In genomic region chr2L:21676556-21676955, dm6 we compare ENCODE assay signal across 4 fruit fly cellular contexts.
TF ChIP-seq lines count a peak whose summit lies in the region.

No protein-coding gene starts in this region.

- no peak for TF ChIP-seq CTCF in whole organism, embryonic (GFP tag; optimal IDR thresholded peaks at IDR 0.05; lab: Kevin White, UChicago)

TF ChIP-seq in whole organism, adult, 20 proteins besides CTCF, POLR2A, EP300 and RAD21:
- TF ChIP-seq Crg-1 (GFP tag; optimal IDR thresholded peaks at IDR 0.05; lab: Kevin White, UChicago) = peak; percentile 6
- TF ChIP-seq tj (GFP tag; optimal IDR thresholded peaks at IDR 0.05; lab: Kevin White, UChicago) = no peak
- peak; percentile 11 for TF ChIP-seq bab1 (GFP tag; optimal IDR thresholded peaks at IDR 0.05; lab: Kevin White, UChicago)
- peak; percentile 81 for TF ChIP-seq pad (GFP tag; optimal IDR thresholded peaks at IDR 0.05; lab: Kevin White, UChicago)
- peak; percentile 5 for TF ChIP-seq ovo (GFP tag; optimal IDR thresholded peaks at IDR 0.05; lab: Kevin White, UChicago)

TF ChIP-seq in whole organism, embryonic, 481 proteins besides CTCF, POLR2A, EP300 and RAD21 (continues in another document):
- TF ChIP-seq Med (GFP tag; lab: Kevin White, UChicago) (peak; percentile 36), fu2 (GFP tag; optimal IDR thresholded peaks at IDR 0.05; lab: Kevin White, UChicago) (no peak), lab (GFP tag; optimal IDR thresholded peaks at IDR 0.05; lab: Kevin White, UChicago) (no peak), MBD-R2 (GFP tag; IDR thresholded peaks at IDR 0.05; lab: Robert Waterston, UW) (peak; percentile 18; the same call in 1 of the 2 replicates), mirr (GFP tag; optimal IDR thresholded peaks at IDR 0.05; lab: Kevin White, UChicago) (peak; percentile 74), CG14860 (GFP tag; IDR thresholded peaks at IDR 0.05; lab: Robert Waterston, UW; ENCODE audit: partially characterized antibody) (no peak), CG32767 (GFP tag; IDR thresholded peaks at IDR 0.05; lab: Robert Waterston, UW) (peak; percentile 73; the same call in 1 of the 2 replicates), chinmo (GFP tag; IDR thresholded peaks at IDR 0.05; lab: Robert Waterston, UW; ENCODE audit: partially characterized antibody) (peak; percentile 89; the same call in 2 of the 4 replicates), Ets97D (GFP tag; optimal IDR thresholded peaks at IDR 0.05; lab: Kevin White, UChicago) (peak; percentile 16), D (optimal IDR thresholded peaks at IDR 0.05; lab: Kevin White, UChicago) (no peak), D (GFP tag; optimal IDR thresholded peaks at IDR 0.05; lab: Kevin White, UChicago) (no peak), onecut (GFP tag; IDR thresholded peaks at IDR 0.05; lab: Robert Waterston, UW) (peak; percentile 86), gcm (GFP tag; optimal IDR thresholded peaks at IDR 0.05; lab: Kevin White, UChicago) (no peak), ci (GFP tag; IDR thresholded peaks at IDR 0.05; lab: Robert Waterston, UW) (0 out of 3 replicates have a peak, but pooled peaks have one; percentile 23), cg (GFP tag; optimal IDR thresholded peaks at IDR 0.05; lab: Kevin White, UChicago) (peak; percentile 79), unpg (GFP tag; optimal IDR thresholded peaks at IDR 0.05; lab: Kevin White, UChicago) (no peak), CG11504 (tag; optimal IDR thresholded peaks at IDR 0.05; lab: Kevin White, UChicago) (peak; percentile 32), CG8765 (GFP tag; IDR thresholded peaks at IDR 0.05; lab: Robert Waterston, UW) (0 out of 2 replicates have a peak, but pooled peaks have one; percentile 22), CG6175 (GFP tag; IDR thresholded peaks at IDR 0.05; lab: Robert Waterston, UW) (peak; percentile 74), zen2 (GFP tag; IDR thresholded peaks at IDR 0.05; lab: Robert Waterston, UW; ENCODE audit: partially characterized antibody) (0 out of 3 replicates have a peak, but pooled peaks have one; percentile 30), CG15479 (GFP tag; optimal IDR thresholded peaks at IDR 0.05; lab: Kevin White, UChicago) (no peak), CG8290 (GFP tag; optimal IDR thresholded peaks at IDR 0.05; lab: Kevin White, UChicago) (no peak), CG8290 (tag; optimal IDR thresholded peaks at IDR 0.05; lab: Kevin White, UChicago) (peak in 1 of 2 experiments; percentile 60), CG13287 (GFP tag; IDR thresholded peaks at IDR 0.05; lab: Robert Waterston, UW; ENCODE audit: partially characterized antibody) (0 out of 2 replicates have a peak, but pooled peaks have one; percentile 6), crol (GFP tag; IDR thresholded peaks at IDR 0.05; lab: Robert Waterston, UW) (peak; percentile 57; the same call in 1 of the 2 replicates), sug (tag; optimal IDR thresholded peaks at IDR 0.05; lab: Kevin White, UChicago) (peak; percentile 80)

TF ChIP-seq in whole organism, prepupa, 60 proteins besides CTCF, POLR2A, EP300 and RAD21:
- TF ChIP-seq Lpt (GFP tag; optimal IDR thresholded peaks at IDR 0.05; lab: Kevin White, UChicago) (peak; percentile 14), ss (GFP tag; optimal IDR thresholded peaks at IDR 0.05; lab: Kevin White, UChicago) (no peak), CG31627 (GFP tag; optimal IDR thresholded peaks at IDR 0.05; lab: Kevin White, UChicago) (no peak), CG11294 (GFP tag; IDR thresholded peaks at IDR 0.05; lab: Robert Waterston, UW) (no peak), fd85E (GFP tag; optimal IDR thresholded peaks at IDR 0.05; lab: Kevin White, UChicago) (no peak), Smox (GFP tag; optimal IDR thresholded peaks at IDR 0.05; lab: Kevin White, UChicago) (no peak), topi (GFP tag; optimal IDR thresholded peaks at IDR 0.05; lab: Kevin White, UChicago) (no peak), eg (GFP tag; IDR thresholded peaks at IDR 0.05; lab: Robert Waterston, UW) (no peak), CG1621 (tag; optimal IDR thresholded peaks at IDR 0.05; lab: Kevin White, UChicago) (peak; percentile 49), esn (GFP tag; optimal IDR thresholded peaks at IDR 0.05; lab: Kevin White, UChicago) (no peak)

TF ChIP-seq in whole organism, pupa, 21 proteins besides CTCF, POLR2A, EP300 and RAD21:
- TF ChIP-seq CG32121 (GFP tag; IDR thresholded peaks at IDR 0.05; lab: Robert Waterston, UW) = peak; percentile 42
- no peak for TF ChIP-seq CG10348 (GFP tag; IDR thresholded peaks at IDR 0.05; lab: Robert Waterston, UW)
- no peak for TF ChIP-seq CG15710 (tag; optimal IDR thresholded peaks at IDR 0.05; lab: Kevin White, UChicago)
- TF ChIP-seq CG4496 (GFP tag; IDR thresholded peaks at IDR 0.05; lab: Robert Waterston, UW) = 0 out of 3 replicates have a peak, but pooled peaks have one; percentile 13
- no peak for TF ChIP-seq CG17806 (tag; optimal IDR thresholded peaks at IDR 0.05; lab: Kevin White, UChicago)
- no peak for TF ChIP-seq CG14655 (GFP tag; optimal IDR thresholded peaks at IDR 0.05; lab: Kevin White, UChicago)
- no peak for TF ChIP-seq Ets98B (GFP tag; IDR thresholded peaks at IDR 0.05; lab: Robert Waterston, UW)
- TF ChIP-seq D1 (tag; optimal IDR thresholded peaks at IDR 0.05; lab: Kevin White, UChicago) = no peak
- no peak for TF ChIP-seq CG8301 (tag; optimal IDR thresholded peaks at IDR 0.05; lab: Kevin White, UChicago)
- TF ChIP-seq Snoo (tag; optimal IDR thresholded peaks at IDR 0.05; lab: Kevin White, UChicago) = no peak
- TF ChIP-seq CG9948 (tag; optimal IDR thresholded peaks at IDR 0.05; lab: Kevin White, UChicago) = no peak
- no peak for TF ChIP-seq gl (tag; optimal IDR thresholded peaks at IDR 0.05; lab: Kevin White, UChicago)
- TF ChIP-seq CG12605 (GFP tag; IDR thresholded peaks at IDR 0.05; lab: Robert Waterston, UW) = no peak
TF ChIP-seq in whole organism, pupa: peak in this region for 2.
